Worm (Caenorhabditis elegans): ENCODE results near the gene Y53F4B.7.

DNA sequence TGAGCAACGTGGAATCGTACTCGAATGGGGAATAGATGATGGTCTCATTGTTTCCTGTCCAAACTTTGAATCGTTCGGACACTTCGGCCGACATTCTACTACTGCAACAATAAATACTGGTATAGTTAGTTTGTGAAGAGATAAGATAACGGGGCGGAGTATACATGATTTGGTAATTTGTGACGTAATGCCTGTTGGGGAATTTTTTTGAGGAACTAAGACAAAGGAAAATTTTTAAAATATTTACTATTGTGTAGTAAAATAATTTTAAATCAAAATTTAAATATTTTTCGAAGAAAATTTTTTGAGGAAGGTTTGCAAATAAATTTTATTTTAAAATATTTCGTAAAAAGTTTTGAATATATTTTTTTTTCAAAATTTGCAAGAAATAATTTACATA, 28.7 kb upstream of the Y53F4B.7 start, which contains the start of gene elo-9:
- TF ChIP-seq arid-1 (GFP tag; conservative IDR thresholded peaks at IDR 0.05): no peak
- TF ChIP-seq nhr-76 (tag; optimal IDR thresholded peaks at IDR 0.05): no peak
- TF ChIP-seq dmd-9 (GFP tag; IDR thresholded peaks at IDR 0.05): no peak
- no peak for TF ChIP-seq lsy-2 (tag; optimal IDR thresholded peaks at IDR 0.05)

Measured in whole organism, L4 larva.